Fruit fly (Drosophila melanogaster): ENCODE data around the gene CG31465.
A peak's percentile ranks its signal among the peaks of the same experiment; 100 is the strongest.

CG31465 gene

dm6 chr3R:21905615-21906014, 25.0 kb downstream of the CG31465 start:
- TF ChIP-seq abd-A (tag; optimal IDR thresholded peaks at IDR 0.05) (no peak), Ets65A (GFP tag) (no peak), CG32532 (GFP tag; IDR thresholded peaks at IDR 0.05) (no peak), Drgx (GFP tag; IDR thresholded peaks at IDR 0.05) (peak; percentile 80), prd (optimal IDR thresholded peaks at IDR 0.05) (no peak), prd (GFP tag; IDR thresholded peaks at IDR 0.05) (0 out of 3 replicates have a peak, but pooled peaks have one; percentile 9), sens (GFP tag) (peak; percentile 26), CG2199 (GFP tag; IDR thresholded peaks at IDR 0.05) (no peak), bsh (GFP tag; optimal IDR thresholded peaks at IDR 0.05) (peak in 1 of 2 experiments; percentile 83), CG34422 (GFP tag; IDR thresholded peaks at IDR 0.05) (no peak), nom (GFP tag; optimal IDR thresholded peaks at IDR 0.05) (peak; percentile 64), pan (optimal IDR thresholded peaks at IDR 0.05) (no peak), pan (GFP tag; optimal IDR thresholded peaks at IDR 0.05 in 1 of 2, IDR thresholded peaks at IDR 0.05 in 1 of 2) (no peak)

- no peak for TF ChIP-seq Dbx (GFP tag; IDR thresholded peaks at IDR 0.05)
- no peak for TF ChIP-seq twi (tag; optimal IDR thresholded peaks at IDR 0.05)
- TF ChIP-seq CG17912 (GFP tag; optimal IDR thresholded peaks at IDR 0.05), result no peak
- TF ChIP-seq NC2β (GFP tag; optimal IDR thresholded peaks at IDR 0.05), result no peak
- no peak for TF ChIP-seq fd102C (GFP tag; optimal IDR thresholded peaks at IDR 0.05)
- TF ChIP-seq odd (GFP tag; optimal IDR thresholded peaks at IDR 0.05), result no peak
- TF ChIP-seq YL-1 (GFP tag; optimal IDR thresholded peaks at IDR 0.05), result no peak
- TF ChIP-seq knrl (GFP tag; IDR thresholded peaks at IDR 0.05; ENCODE audit: partially characterized antibody), result no peak
Measured at dm6 chr3R:21906867-21907266, 26.3 kb downstream of the CG31465 start.

DNA sequence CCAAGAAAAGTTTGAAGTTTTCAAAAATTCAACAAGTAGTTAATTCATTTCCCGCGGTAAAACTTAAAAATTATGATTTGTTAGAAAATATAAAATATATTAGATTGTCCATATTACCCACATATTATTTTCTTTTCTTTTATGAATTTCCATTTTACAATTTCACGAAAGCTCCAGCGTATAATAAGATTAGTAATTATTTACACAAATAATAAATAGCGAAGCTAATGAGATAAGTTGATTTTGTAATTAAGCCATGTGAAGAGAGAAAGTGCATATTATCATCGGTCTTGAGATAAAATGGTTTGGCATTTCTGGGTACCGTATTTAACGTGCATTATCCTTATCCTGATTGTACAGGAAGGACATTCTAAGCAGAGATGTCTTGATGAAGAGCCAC, 30.9 kb downstream of the CG31465 start, which contains the start of gene Qsox3:
Gene Qsox3 (plus strand): TSS at position 301 of the 400 bp plus-strand sequence.
- TF ChIP-seq Fer1 (GFP tag; optimal IDR thresholded peaks at IDR 0.05), result no peak
- TF ChIP-seq NK7.1 (GFP tag; optimal IDR thresholded peaks at IDR 0.05), result no peak
- no peak for TF ChIP-seq CG34422 (GFP tag; IDR thresholded peaks at IDR 0.05)
- TF ChIP-seq CG11456 (GFP tag; IDR thresholded peaks at IDR 0.05), result no peak
- TF ChIP-seq ftz-f1 (GFP tag; optimal IDR thresholded peaks at IDR 0.05), result no peak
- TF ChIP-seq Camta (GFP tag; optimal IDR thresholded peaks at IDR 0.05), result no peak
- TF ChIP-seq ttk (GFP tag; IDR thresholded peaks at IDR 0.05), result no peak
- no peak for TF ChIP-seq CG6854 (GFP tag; optimal IDR thresholded peaks at IDR 0.05)
- no peak for TF ChIP-seq jing (GFP tag; optimal IDR thresholded peaks at IDR 0.05)
- no peak for TF ChIP-seq phol (tag; optimal IDR thresholded peaks at IDR 0.05)
- TF ChIP-seq CG8924 (tag; optimal IDR thresholded peaks at IDR 0.05), result no peak
- TF ChIP-seq sima (GFP tag; optimal IDR thresholded peaks at IDR 0.05), result no peak
- no peak for TF ChIP-seq cg (GFP tag; optimal IDR thresholded peaks at IDR 0.05)
- no peak for TF ChIP-seq zfh2 (GFP tag; optimal IDR thresholded peaks at IDR 0.05)
- no peak for TF ChIP-seq CG13424 (tag; optimal IDR thresholded peaks at IDR 0.05)
- no peak for TF ChIP-seq Xbp1 (GFP tag; optimal IDR thresholded peaks at IDR 0.05)

DNA sequence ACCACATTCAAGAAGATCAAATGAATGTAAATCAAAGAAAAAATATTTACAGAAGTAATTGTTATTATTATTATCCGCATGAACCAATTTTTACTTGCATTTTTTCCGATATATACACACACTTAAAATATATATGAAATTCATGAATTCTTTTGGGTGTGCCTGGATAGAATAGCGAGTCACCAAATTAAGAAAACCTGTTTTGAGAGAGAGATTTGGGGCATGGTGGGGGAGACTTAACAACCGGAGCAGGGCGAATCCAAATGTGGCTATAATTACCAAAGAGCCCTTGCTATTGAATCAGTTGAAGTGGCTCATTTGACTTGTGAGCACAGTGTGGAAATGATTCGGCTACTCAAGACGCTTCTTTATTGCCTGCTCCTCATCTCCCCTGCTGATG, 32.8 kb downstream of the CG31465 start, which contains the start of gene Qsox2:
Gene Qsox2 (plus strand): TSS at position 301 of the 400 bp plus-strand sequence.
- TF ChIP-seq chinmo (GFP tag; IDR thresholded peaks at IDR 0.05; ENCODE audit: partially characterized antibody) (0 out of 4 replicates have a peak, but pooled peaks have one; percentile 21), NK7.1 (GFP tag; optimal IDR thresholded peaks at IDR 0.05) (no peak), CG17328 (GFP tag; IDR thresholded peaks at IDR 0.05) (no peak), CG16813 (GFP tag; IDR thresholded peaks at IDR 0.05; ENCODE audit: partially characterized antibody) (no peak), klu (GFP tag; IDR thresholded peaks at IDR 0.05) (no peak), nerfin-2 (GFP tag; IDR thresholded peaks at IDR 0.05; ENCODE audit: partially characterized antibody) (no peak), crol (GFP tag; IDR thresholded peaks at IDR 0.05) (peak; percentile 51; the same call in 1 of the 2 replicates), CG12942 (GFP tag; optimal IDR thresholded peaks at IDR 0.05) (no peak), Awh (GFP tag; IDR thresholded peaks at IDR 0.05) (0 out of 2 replicates have a peak, but pooled peaks have one; percentile 11), CG32767 (GFP tag; IDR thresholded peaks at IDR 0.05) (no peak), Jarid2 (GFP tag; optimal IDR thresholded peaks at IDR 0.05) (peak; percentile 37), CG18619 (GFP tag; optimal IDR thresholded peaks at IDR 0.05) (no peak), CG11093 (GFP tag; IDR thresholded peaks at IDR 0.05) (no peak), zfh2 (GFP tag; optimal IDR thresholded peaks at IDR 0.05) (no peak), Rfx (GFP tag; IDR thresholded peaks at IDR 0.05) (peak; percentile 6; the same call in 1 of the 2 replicates)
